Fruit fly (Drosophila melanogaster) Kc167 (cell line): ENCODE data around the gene DCTN6-p27.

Experiments used
- Myc ChIP-seq: fragments of >200 bp; optimal IDR thresholded peaks from 2 replicates; lab custom pipeline; 2017; ENCODE audit warnings: missing external identifiers
- Sin3A ChIP-seq: fragments of >200 bp; optimal IDR thresholded peaks from 2 replicates; lab custom pipeline; 2018; ENCODE audit warnings: missing external identifiers
- h ChIP-seq: fragments of >200 bp; optimal IDR thresholded peaks from 3 replicates; lab custom pipeline; 2018; ENCODE audit warnings: missing external identifiers
- insv ChIP-seq: fragments of >200 bp; optimal IDR thresholded peaks from 3 replicates; lab custom pipeline; 2018; ENCODE audit warnings: missing external identifiers
- psq ChIP-seq: fragments of >200 bp; optimal IDR thresholded peaks from 2 replicates; lab custom pipeline; 2017; ENCODE audit warnings: missing external identifiers
- ttk ChIP-seq: sonication (Bioruptor generic); optimal IDR thresholded peaks from 2 replicates; lab custom pipeline; 2017; ENCODE audit warnings: missing external identifiers

DCTN6-p27 gene

DNA sequence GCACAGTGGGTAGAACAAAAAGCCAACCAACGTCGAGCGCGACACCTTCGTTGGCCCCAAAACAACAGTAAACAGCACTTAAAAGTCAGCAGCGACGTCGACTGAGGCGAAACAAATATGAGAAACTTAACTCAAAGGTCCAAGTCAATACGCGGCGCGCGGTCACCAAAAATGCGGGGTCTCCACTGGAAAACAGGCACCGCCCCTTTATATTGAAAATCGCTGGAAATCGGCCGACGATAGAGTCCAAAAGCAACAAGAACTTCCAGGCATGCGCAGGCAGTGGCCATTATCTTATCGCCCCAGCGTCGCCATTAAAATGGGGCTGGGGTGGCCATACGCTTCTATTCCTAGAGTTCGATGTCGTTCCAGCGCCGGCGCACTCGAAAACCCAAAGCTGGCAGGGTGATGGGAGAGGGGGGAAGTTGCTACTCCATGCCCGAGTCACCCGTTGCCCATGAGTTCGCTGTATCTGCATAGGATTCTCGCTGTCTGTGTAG is 23.7 kb upstream of the DCTN6-p27 start, which contains the start of gene Lim3:
Lim3 (minus strand) TSS at position 51 of the 500 bp plus-strand sequence.
- TF ChIP-seq h (lab: Kevin White, UChicago) (no peak), insv (no peak), psq (lab: Kevin White, UChicago) (no peak), Myc (lab: Kevin White, UChicago) (no peak), Sin3A (no peak), ttk (lab: Kevin White, UChicago) (no peak)

DNA sequence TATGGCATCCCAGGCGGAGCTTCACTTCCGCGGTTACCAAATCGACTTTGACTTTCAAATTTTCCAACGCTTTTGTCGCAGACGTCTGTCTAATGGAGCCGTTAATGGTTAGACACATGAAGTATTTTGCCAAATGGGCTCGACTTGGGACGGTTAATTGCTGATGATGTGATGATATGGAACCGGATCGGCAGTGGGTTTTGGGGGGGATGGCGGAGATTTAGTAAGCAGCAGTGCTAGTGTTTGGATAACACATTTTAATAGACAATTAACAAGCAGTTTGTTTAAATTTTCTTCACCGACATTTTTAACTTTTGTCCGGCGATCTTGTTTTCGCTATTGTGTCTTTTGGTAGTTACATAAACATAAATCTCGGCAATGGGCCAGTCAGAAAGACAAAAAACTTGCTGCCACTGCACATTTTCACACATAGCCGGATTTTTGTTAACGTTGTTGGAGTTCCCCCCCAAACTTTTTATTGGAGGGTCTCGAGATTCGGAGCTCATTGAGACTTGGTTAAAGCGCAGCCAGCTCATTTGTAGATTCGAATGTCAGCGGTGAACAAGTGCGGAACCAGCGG is 22.4 kb upstream of the DCTN6-p27 start, which contains the start of gene amd:
amd (plus strand) TSS at position 530 of the 580 bp plus-strand sequence.
- TF ChIP-seq psq (lab: Kevin White, UChicago) (no peak), h (lab: Kevin White, UChicago) (no peak), insv (no peak), Sin3A (no peak), Myc (lab: Kevin White, UChicago) (no peak), ttk (lab: Kevin White, UChicago) (no peak)

DNA sequence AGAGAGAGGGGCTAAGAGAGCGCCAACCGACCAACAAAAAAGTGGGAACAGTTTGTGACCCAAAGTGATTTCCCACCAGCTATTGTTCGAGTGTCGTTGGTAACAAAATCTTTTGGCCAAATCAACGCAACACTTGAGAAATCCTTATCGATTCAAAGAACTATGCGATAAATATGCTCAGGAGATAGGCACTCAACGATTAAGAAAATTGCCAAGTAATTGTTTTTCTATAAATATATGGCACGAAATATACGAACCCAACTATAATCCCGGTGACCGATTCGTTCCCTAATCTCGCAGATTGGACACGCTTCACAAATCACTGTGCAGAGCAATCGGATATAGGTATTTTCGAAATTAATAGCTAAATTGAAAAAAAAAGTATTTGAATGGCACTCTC is 21.0 kb upstream of the DCTN6-p27 start:
- TF ChIP-seq Sin3A (no peak), insv (no peak), h (lab: Kevin White, UChicago) (no peak), psq (lab: Kevin White, UChicago) (no peak)

DNA sequence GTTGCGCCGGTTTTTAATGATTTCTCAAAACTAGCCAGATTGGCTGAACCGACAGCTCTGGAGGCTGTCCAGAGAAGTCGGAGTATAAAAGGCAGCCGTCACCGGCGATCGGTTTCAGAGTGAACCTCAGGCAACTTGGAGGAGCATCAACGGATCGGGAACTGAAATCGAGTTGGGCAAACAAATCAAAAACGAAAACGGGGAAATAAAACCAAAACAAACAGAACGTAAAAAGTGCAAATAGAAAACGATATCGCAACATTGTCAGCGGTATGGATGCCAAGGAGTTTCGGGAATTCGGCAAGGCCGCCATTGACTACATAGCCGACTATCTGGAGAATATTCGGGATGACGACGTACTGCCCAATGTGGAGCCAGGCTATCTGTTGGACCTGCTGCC is 20.4 kb upstream of the DCTN6-p27 start:
- no peak for TF ChIP-seq h (lab: Kevin White, UChicago)
- TF ChIP-seq Sin3A = no peak
- no peak for TF ChIP-seq insv
- no peak for TF ChIP-seq psq (lab: Kevin White, UChicago)
- TF ChIP-seq ttk (lab: Kevin White, UChicago) = no peak
- TF ChIP-seq Myc (lab: Kevin White, UChicago) = no peak

dm6 chr2L:19112200-19112599 is 19.9 kb upstream of the DCTN6-p27 start:
- no peak for TF ChIP-seq psq (lab: Kevin White, UChicago)
- no peak for TF ChIP-seq ttk (lab: Kevin White, UChicago)
- no peak for TF ChIP-seq Sin3A
- no peak for TF ChIP-seq insv
- no peak for TF ChIP-seq h (lab: Kevin White, UChicago)
- no peak for TF ChIP-seq Myc (lab: Kevin White, UChicago)

DNA sequence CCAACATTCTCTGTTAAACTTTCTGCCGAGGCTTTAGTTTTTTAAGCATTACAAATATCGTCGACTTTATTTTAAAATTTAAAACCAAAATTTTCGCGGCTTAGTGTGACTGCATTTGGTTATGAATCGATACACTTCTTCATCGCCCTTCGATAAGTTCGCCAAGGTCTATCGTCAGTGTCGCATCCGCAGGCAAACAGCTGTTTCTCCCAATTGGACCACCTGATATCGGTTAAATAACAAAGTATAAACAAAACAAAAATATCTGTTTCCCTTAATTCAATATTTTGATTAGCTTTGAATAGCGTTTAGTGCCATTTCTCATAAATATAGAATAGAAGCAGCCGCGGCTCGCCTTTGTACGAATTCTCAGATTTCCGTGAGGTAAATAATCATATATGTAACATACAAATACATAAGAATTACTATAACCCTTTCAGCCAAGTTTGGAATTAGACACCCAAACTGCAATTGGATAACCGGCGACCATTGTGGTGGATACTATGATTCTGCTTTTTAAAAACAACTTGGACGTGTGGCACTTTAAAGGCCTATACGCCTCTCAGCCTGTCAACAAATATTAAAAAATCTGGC is 17.8 kb upstream of the DCTN6-p27 start, which contains the start of gene CG10561:
CG10561 (plus strand) TSS at position 219 of the 594 bp plus-strand sequence.
- no peak for TF ChIP-seq ttk (lab: Kevin White, UChicago)
- no peak for TF ChIP-seq psq (lab: Kevin White, UChicago)
- no peak for TF ChIP-seq insv
- no peak for TF ChIP-seq Myc (lab: Kevin White, UChicago)
- no peak for TF ChIP-seq h (lab: Kevin White, UChicago)
- no peak for TF ChIP-seq Sin3A

DNA sequence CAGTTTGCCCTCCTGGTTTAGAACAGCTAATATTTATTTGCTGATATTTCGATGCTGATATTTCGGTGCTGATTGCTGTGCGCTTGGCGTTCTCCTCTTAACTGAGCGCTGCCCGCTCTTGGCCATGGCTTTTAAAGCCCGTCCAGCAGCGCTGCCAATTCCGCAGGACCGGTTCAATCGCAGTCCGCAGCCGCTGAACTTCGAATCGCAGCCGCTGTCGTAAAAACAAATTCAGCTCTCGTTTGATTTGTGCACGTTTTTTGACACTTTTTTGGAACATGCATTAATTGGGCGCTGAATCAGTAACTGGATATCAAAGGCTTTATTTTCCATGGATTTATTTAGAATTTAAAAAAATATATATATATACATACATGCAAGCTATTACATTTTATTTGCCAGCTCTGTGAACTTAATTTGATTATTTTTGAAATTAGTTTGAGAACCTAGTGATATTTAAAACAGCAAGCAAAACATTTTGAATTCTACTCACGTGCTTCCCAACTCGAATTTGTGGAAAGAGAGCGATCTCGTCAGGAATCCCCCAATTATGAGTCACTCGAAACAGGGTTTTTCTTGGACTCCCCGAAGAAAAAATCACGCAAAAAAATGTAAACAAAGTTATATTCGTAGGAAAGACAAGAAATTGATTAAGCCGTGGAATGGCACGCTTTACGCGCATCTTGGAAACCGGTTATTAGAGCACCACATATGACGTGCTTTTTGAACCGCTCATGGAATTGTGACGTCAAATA is 11.8 kb upstream of the DCTN6-p27 start, which contains the start of gene Ddc:
Ddc (minus strand) TSS at position 111 of the 755 bp plus-strand sequence.
- TF ChIP-seq h (lab: Kevin White, UChicago) = no peak
- TF ChIP-seq psq (lab: Kevin White, UChicago) = no peak
- TF ChIP-seq insv = no peak
- no peak for TF ChIP-seq Myc (lab: Kevin White, UChicago)
- TF ChIP-seq Sin3A = no peak
- no peak for TF ChIP-seq ttk (lab: Kevin White, UChicago)

DNA sequence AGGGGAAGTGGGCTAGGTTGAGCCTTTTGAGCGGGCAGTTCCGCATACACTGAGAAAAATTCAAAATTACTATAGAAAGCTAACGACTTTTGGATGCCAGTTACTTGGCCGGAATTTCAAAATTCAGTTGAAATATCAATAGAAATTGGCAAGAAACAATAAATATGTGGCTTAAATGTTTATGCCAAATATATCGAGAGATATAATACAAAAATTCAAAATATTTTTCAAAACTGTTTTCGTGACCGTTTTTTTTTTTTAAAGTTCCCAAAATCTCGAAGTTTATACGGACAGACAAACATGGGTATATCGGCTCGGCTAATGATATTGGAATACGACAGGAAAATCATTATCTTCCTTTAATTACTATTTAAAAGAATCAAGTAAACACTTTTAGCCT is 11.1 kb upstream of the DCTN6-p27 start:
- TF ChIP-seq ttk (lab: Kevin White, UChicago) (no peak), psq (lab: Kevin White, UChicago) (no peak), Myc (lab: Kevin White, UChicago) (no peak), Sin3A (no peak), insv (no peak), h (lab: Kevin White, UChicago) (no peak)

- no peak for TF ChIP-seq ttk (lab: Kevin White, UChicago)
- no peak for TF ChIP-seq Myc (lab: Kevin White, UChicago)
- no peak for TF ChIP-seq psq (lab: Kevin White, UChicago)
- TF ChIP-seq insv = no peak
- TF ChIP-seq h (lab: Kevin White, UChicago) = no peak
- TF ChIP-seq Sin3A = no peak
Measured at dm6 chr2L:19123472-19124070, 8.6 kb upstream of the DCTN6-p27 start, which contains the start of gene Phb1. TSS of gene Phb1 (minus strand) at chr2L:19123869.

- TF ChIP-seq ttk (lab: Kevin White, UChicago) = no peak
- TF ChIP-seq Sin3A = peak; percentile 40
Measured at dm6 chr2L:19126888-19127287, 5.2 kb upstream of the DCTN6-p27 start.

DNA sequence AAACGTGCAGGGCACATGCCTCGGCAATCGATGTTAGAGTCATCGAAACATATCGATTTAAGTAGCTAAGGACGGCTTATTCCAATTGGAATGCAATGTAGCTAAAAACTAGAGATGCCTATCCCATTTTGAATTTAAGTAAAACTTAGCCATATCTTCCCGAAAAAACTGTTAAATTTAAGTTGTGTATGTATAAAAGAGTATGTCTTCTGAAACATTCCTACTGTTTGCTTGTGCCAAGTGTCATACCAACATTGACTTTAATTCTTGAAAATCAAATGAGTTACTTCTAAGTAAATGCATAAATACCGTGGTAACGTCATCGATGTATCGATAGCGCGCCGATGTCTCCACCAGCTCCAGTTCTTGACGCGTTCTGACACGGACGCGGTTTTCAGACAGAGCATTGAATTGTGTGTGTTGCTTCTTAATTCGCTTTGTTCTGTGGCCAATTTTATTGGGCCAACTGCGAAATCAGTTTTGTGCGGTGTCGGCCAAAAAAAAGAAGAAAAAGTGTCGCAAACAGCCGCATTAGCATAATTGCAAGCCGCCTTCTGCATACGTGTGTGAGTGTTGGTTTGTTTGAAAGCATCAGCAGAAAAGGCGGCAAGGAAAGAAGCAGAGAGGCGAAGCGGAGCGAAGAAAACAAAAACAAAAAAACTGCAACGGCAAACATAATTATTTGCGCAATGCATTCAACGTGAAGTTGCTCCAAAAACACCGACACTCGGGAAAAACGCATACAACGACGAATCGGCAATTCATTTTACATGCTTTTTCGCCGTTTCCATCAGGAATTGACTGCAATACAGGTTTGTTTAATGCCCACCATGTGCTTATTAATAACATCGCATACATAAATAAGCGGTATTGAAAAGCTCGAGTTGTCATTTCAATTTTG is 1.6 kb downstream of the DCTN6-p27 start, which contains the start of gene brat:
brat (plus strand) TSS at position 352 of the 901 bp plus-strand sequence.
- TF ChIP-seq h (lab: Kevin White, UChicago) (peak; percentile 10), ttk (lab: Kevin White, UChicago) (no peak), Myc (lab: Kevin White, UChicago) (no peak), Sin3A (no peak), psq (lab: Kevin White, UChicago) (no peak)
